Worm (Caenorhabditis elegans): ENCODE results near the gene Y39B6A.37.
"Not testable (repeated sequence)": the region's sequence is repeated elsewhere in the genome, so short reads cannot be mapped to it uniquely, and the experiment has no call there.

ce11 chrV:18980091-18980490 is 10.6 kb upstream of the Y39B6A.37 start:
- not testable (repeated sequence) for TF ChIP-seq fkh-10 (GFP tag; optimal IDR thresholded peaks at IDR 0.05); ceh-82 (tag; optimal IDR thresholded peaks at IDR 0.05); snpc-4 (tag; optimal IDR thresholded peaks at IDR 0.05); unc-39 (tag; optimal IDR thresholded peaks at IDR 0.05); mdl-1 (tag; optimal IDR thresholded peaks at IDR 0.05); nhr-6 (tag; optimal IDR thresholded peaks at IDR 0.05); fos-1 (tag; optimal IDR thresholded peaks at IDR 0.05); lir-3 (tag; optimal IDR thresholded peaks at IDR 0.05)

Data from whole organism, L4 larva.